Worm (Caenorhabditis elegans) whole organism, early embryonic: ENCODE measurements around the gene R04E5.7.
A peak's percentile ranks its signal among the peaks of the same experiment; 100 is the strongest.

Experiments used
- F13C5.2 ChIP-seq: sonication (generic microtip); optimal IDR thresholded peaks from 2 replicates; lab custom pipeline; 2017; ENCODE audit warnings: mild to moderate bottlenecking, missing genetic modification characterization, inconsistent platforms, missing compliant biosample characterization
- ama-1 ChIP-seq: fragments of 150-350 bp; optimal IDR thresholded peaks from 2 replicates; lab custom pipeline; 2014
- ceh-13 ChIP-seq: fragments of 200-800 bp; sonication (Bioruptor generic); optimal IDR thresholded peaks from 2 replicates; lab custom pipeline; 2018; ENCODE audit warnings: mild to moderate bottlenecking, missing genetic modification characterization, missing compliant biosample characterization
- ceh-36 ChIP-seq: sonication (generic microtip); optimal IDR thresholded peaks from 2 replicates; lab custom pipeline; 2016; ENCODE audit warnings: missing genetic modification characterization, inconsistent platforms, missing compliant biosample characterization
- ets-7 ChIP-seq: sonication (generic microtip); optimal IDR thresholded peaks from 2 replicates; lab custom pipeline; 2016; ENCODE audit warnings: missing genotype, missing genetic modification characterization, missing compliant biosample characterization
- hmg-4 ChIP-seq: fragments of 200-800 bp; sonication (Bioruptor generic); optimal IDR thresholded peaks from 2 replicates; lab custom pipeline; 2018; ENCODE audit warnings: mild to moderate bottlenecking, missing genetic modification characterization, missing compliant biosample characterization
- hnd-1 ChIP-seq: sonication (generic microtip); optimal IDR thresholded peaks from 2 replicates; lab custom pipeline; 2016; ENCODE audit warnings: missing genetic modification characterization, missing compliant biosample characterization
- tbx-11 ChIP-seq: fragments of 200-800 bp; sonication (Bioruptor generic); IDR thresholded peaks from 2 replicates; pipeline ENCODE4 v1.3.6; 2022; ENCODE audit warnings: missing genetic modification characterization, missing compliant biosample characterization
- tbx-37 ChIP-seq: fragments of 200-800 bp; sonication (Bioruptor generic); conservative IDR thresholded peaks from 2 replicates; pipeline ENCODE4 v1.3.6; 2022; ENCODE audit warnings: missing genetic modification reagents, missing genetic modification characterization, missing compliant biosample characterization
- tra-4 ChIP-seq: sonication (generic microtip); optimal IDR thresholded peaks from 2 replicates; lab custom pipeline; 2017; ENCODE audit warnings: missing genetic modification characterization, missing compliant biosample characterization

ce11 chrX:8817929-8818328, 20.9 kb upstream of the R04E5.7 start:
- no peak for TF ChIP-seq ama-1 (lab: Kevin White, UChicago)
- TF ChIP-seq tbx-11 (GFP tag; lab: Robert Waterston, UW), result peak; percentile 68; the same call in 1 of the 2 replicates
- TF ChIP-seq ceh-13 (GFP tag; lab: Kevin White, UChicago), result peak; percentile 43
- TF ChIP-seq hnd-1 (tag; lab: Kevin White, UChicago), result peak; percentile 16
- peak; percentile 38 for TF ChIP-seq tra-4
- peak; percentile 48 for TF ChIP-seq ceh-36 (tag; lab: Kevin White, UChicago)
- peak; percentile 13; the same call in 1 of the 2 replicates for TF ChIP-seq tbx-37 (GFP tag; lab: Robert Waterston, UW)
- TF ChIP-seq F13C5.2, result no peak
- TF ChIP-seq ets-7 (tag; lab: Kevin White, UChicago), result no peak
- TF ChIP-seq hmg-4 (GFP tag; lab: Kevin White, UChicago), result peak; percentile 0
